Worm (Caenorhabditis elegans) whole organism, L3 larva: ENCODE results near the gene daf-28.

Source experiments
- ZK546.5 ChIP-seq: sonication (generic microtip); optimal IDR thresholded peaks from 2 replicates; lab custom pipeline; 2017; ENCODE audit warnings: missing biosample characterization, missing genetic modification characterization
- egl-27 ChIP-seq: sonication (generic microtip); optimal IDR thresholded peaks from 4 replicates; lab custom pipeline; 2017; ENCODE audit warnings: missing biosample characterization, missing genetic modification reagents, missing genetic modification characterization

ce11 chrV:19814833-19815232 lies at the start of gene daf-28:
- TF ChIP-seq ZK546.5 (tag; lab: Kevin White, UChicago), result no peak
- TF ChIP-seq egl-27 (tag; lab: Kevin White, UChicago), result no peak
